Fruit fly (Drosophila melanogaster): Measurements from ENCODE around the gene CG2991.
A peak's percentile ranks its signal among the peaks of the same experiment; 100 is the strongest.

The CG2991 gene

DNA sequence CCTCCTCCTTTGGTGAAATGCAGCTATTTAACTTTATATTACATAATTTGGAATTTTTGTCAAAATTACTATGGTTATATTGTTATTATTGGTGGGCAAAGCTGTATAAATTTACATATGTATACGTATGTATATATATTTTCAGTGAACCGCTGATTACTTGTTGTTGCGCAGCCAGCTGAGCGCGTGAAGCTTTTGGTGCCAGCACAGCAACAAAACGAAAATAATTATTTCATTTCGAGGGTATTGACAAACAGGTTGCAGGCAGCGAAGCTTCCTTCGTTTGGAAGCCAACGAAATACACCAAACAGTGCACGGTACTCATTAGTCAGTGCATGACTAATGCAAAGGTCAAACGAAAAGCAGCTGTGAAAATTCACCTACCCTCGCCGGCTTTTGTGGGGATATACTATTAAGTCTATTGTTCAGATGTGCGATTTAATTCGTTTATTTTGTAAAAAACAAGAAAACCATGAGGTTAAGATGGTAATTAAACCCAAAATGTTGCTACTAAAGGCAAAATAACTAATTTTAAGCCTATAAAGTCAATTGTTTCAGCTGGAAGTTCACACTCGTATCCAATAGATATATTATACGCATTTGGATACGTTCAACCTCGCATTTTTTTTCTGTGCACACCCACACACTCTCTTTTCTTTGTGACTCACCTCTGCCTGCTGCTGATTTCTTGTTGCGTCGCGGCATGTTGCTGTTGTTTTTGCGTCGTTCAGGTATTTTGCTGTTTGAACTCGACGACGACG, 16.2 kb downstream of the CG2991 start (continued):
- no peak for TF ChIP-seq Dfd (GFP tag; optimal IDR thresholded peaks at IDR 0.05)
- TF ChIP-seq gcm (GFP tag; optimal IDR thresholded peaks at IDR 0.05), result no peak
- no peak for TF ChIP-seq CG18764 (GFP tag; optimal IDR thresholded peaks at IDR 0.05)
- TF ChIP-seq wdn (GFP tag; IDR thresholded peaks at IDR 0.05), result no peak
- TF ChIP-seq Doc3 (GFP tag; IDR thresholded peaks at IDR 0.05; ENCODE audit: partially characterized antibody), result no peak
- TF ChIP-seq B-H1 (GFP tag; IDR thresholded peaks at IDR 0.05), result no peak
- no peak for TF ChIP-seq Opbp (GFP tag; IDR thresholded peaks at IDR 0.05; ENCODE audit: partially characterized antibody)
- no peak for TF ChIP-seq CG18011 (GFP tag; optimal IDR thresholded peaks at IDR 0.05)
- TF ChIP-seq CG12769 (tag; optimal IDR thresholded peaks at IDR 0.05), result no peak
- TF ChIP-seq CG6683 (GFP tag; optimal IDR thresholded peaks at IDR 0.05), result no peak
- TF ChIP-seq Mrtf (GFP tag; IDR thresholded peaks at IDR 0.05), result peak; percentile 42; the same call in 1 of the 3 replicates
- no peak for TF ChIP-seq D (optimal IDR thresholded peaks at IDR 0.05)
- peak; percentile 45 for TF ChIP-seq D (GFP tag; optimal IDR thresholded peaks at IDR 0.05)
- no peak for TF ChIP-seq phol (tag; optimal IDR thresholded peaks at IDR 0.05)
- no peak for TF ChIP-seq amos (GFP tag; IDR thresholded peaks at IDR 0.05; ENCODE audit: partially characterized antibody)
- no peak for TF ChIP-seq so (GFP tag; IDR thresholded peaks at IDR 0.05)
- TF ChIP-seq CG15011 (GFP tag; optimal IDR thresholded peaks at IDR 0.05), result no peak
- TF ChIP-seq CG12071 (GFP tag; optimal IDR thresholded peaks at IDR 0.05), result no peak
- TF ChIP-seq gem (tag; optimal IDR thresholded peaks at IDR 0.05), result peak; percentile 40
- TF ChIP-seq CG6765 (GFP tag; optimal IDR thresholded peaks at IDR 0.05), result no peak
- TF ChIP-seq CG8765 (GFP tag; IDR thresholded peaks at IDR 0.05), result no peak
- no peak for TF ChIP-seq Fer3 (tag; optimal IDR thresholded peaks at IDR 0.05)
- no peak for TF ChIP-seq btn (GFP tag; optimal IDR thresholded peaks at IDR 0.05)
- no peak for TF ChIP-seq Scr (GFP tag; IDR thresholded peaks at IDR 0.05; ENCODE audit: partially characterized antibody)
- peak; percentile 33; the same call in 1 of the 2 replicates for TF ChIP-seq al (GFP tag; IDR thresholded peaks at IDR 0.05)
- peak; percentile 49 for TF ChIP-seq CG32532 (GFP tag; IDR thresholded peaks at IDR 0.05)
- TF ChIP-seq hkb (optimal IDR thresholded peaks at IDR 0.05), result no peak
- peak; percentile 17; the same call in 1 of the 2 replicates for TF ChIP-seq hkb (GFP tag; IDR thresholded peaks at IDR 0.05)
- TF ChIP-seq tio (GFP tag; optimal IDR thresholded peaks at IDR 0.05), result no peak
- no peak for TF ChIP-seq CG31388 (GFP tag; optimal IDR thresholded peaks at IDR 0.05)
- no peak for TF ChIP-seq sug (tag; optimal IDR thresholded peaks at IDR 0.05)
- TF ChIP-seq CG12236 (GFP tag; optimal IDR thresholded peaks at IDR 0.05), result no peak
- no peak for TF ChIP-seq CG34376 (GFP tag; optimal IDR thresholded peaks at IDR 0.05)
- no peak for TF ChIP-seq CG9817 (tag; optimal IDR thresholded peaks at IDR 0.05)
- TF ChIP-seq kni (GFP tag; optimal IDR thresholded peaks at IDR 0.05), result no peak
- peak; percentile 14 for TF ChIP-seq ind (GFP tag; optimal IDR thresholded peaks at IDR 0.05)
- TF ChIP-seq CG33213 (GFP tag; optimal IDR thresholded peaks at IDR 0.05), result peak; percentile 10
- no peak for TF ChIP-seq CG1233 (GFP tag; optimal IDR thresholded peaks at IDR 0.05)
- no peak for TF ChIP-seq CG9437 (GFP tag; optimal IDR thresholded peaks at IDR 0.05)
- TF ChIP-seq CG3726 (GFP tag; IDR thresholded peaks at IDR 0.05), result no peak
- peak; percentile 23 for TF ChIP-seq sd (tag; optimal IDR thresholded peaks at IDR 0.05)
- no peak for TF ChIP-seq CG16863 (GFP tag; optimal IDR thresholded peaks at IDR 0.05)
- no peak for TF ChIP-seq gce (GFP tag; IDR thresholded peaks at IDR 0.05)
- no peak for TF ChIP-seq scrt (GFP tag; optimal IDR thresholded peaks at IDR 0.05)
- TF ChIP-seq nerfin-2 (GFP tag; IDR thresholded peaks at IDR 0.05; ENCODE audit: partially characterized antibody), result no peak
- TF ChIP-seq ase (GFP tag; IDR thresholded peaks at IDR 0.05), result no peak
- no peak for TF ChIP-seq CG4282 (GFP tag; optimal IDR thresholded peaks at IDR 0.05)
- TF ChIP-seq Bgb (GFP tag; IDR thresholded peaks at IDR 0.05; ENCODE audit: partially characterized antibody), result no peak
- TF ChIP-seq ham (GFP tag; IDR thresholded peaks at IDR 0.05), result no peak
- no peak for TF ChIP-seq TFAM (GFP tag; optimal IDR thresholded peaks at IDR 0.05)

Data from whole organism, embryonic.